Worm (Caenorhabditis elegans) whole organism, early embryonic: ENCODE results near the gene C33A11.2.

Experiments
- ama-1 ChIP-seq: fragments of 150-350 bp; optimal IDR thresholded peaks from 2 replicates; lab custom pipeline; 2014
- ceh-36 ChIP-seq: sonication (generic microtip); optimal IDR thresholded peaks from 2 replicates; lab custom pipeline; 2016; ENCODE audit warnings: missing genetic modification characterization, inconsistent platforms, missing compliant biosample characterization
- pes-1 ChIP-seq: fragments of 200-800 bp; sonication (Bioruptor generic); IDR thresholded peaks from 2 replicates; pipeline ENCODE4 v1.3.6; 2022; ENCODE audit warnings: missing genetic modification reagents, missing genetic modification characterization, missing compliant biosample characterization

ce11 chrX:15345346-15346198 is 20.2 kb upstream of the C33A11.2 start:
- TF ChIP-seq ama-1 (lab: Kevin White, UChicago) (no peak), ceh-36 (tag; lab: Kevin White, UChicago) (no peak), pes-1 (GFP tag; lab: Robert Waterston, UW) (no peak)
